Worm (Caenorhabditis elegans): ENCODE measurements around the gene Y48G9A.7.
A peak's percentile ranks its signal among the peaks of the same experiment; 100 is the strongest.

Y48G9A.7 gene

ce11 chrIII:2100842-2101241 is 9.5 kb upstream of the Y48G9A.7 start (continued):
- TF ChIP-seq dmd-9 (GFP tag; IDR thresholded peaks at IDR 0.05): 0 out of 2 replicates have a peak, but pooled peaks have one; percentile 5
- peak; percentile 79 for TF ChIP-seq duxl-1 (tag; optimal IDR thresholded peaks at IDR 0.05; ENCODE audit: poor library complexity)
- TF ChIP-seq vab-7 (GFP tag; IDR thresholded peaks at IDR 0.05): peak; percentile 45
- TF ChIP-seq hlh-11 (tag; optimal IDR thresholded peaks at IDR 0.05): peak; percentile 87
- peak; percentile 90 for TF ChIP-seq hmg-1.1 (GFP tag; IDR thresholded peaks at IDR 0.05)
- peak; percentile 64 for TF ChIP-seq lin-38 (GFP tag; IDR thresholded peaks at IDR 0.05)
- peak; percentile 44 for TF ChIP-seq zfp-2 (tag; optimal IDR thresholded peaks at IDR 0.05)
- TF ChIP-seq ceh-44 (GFP tag; IDR thresholded peaks at IDR 0.05): no peak
- peak; percentile 87 for TF ChIP-seq set-16 (GFP tag; IDR thresholded peaks at IDR 0.05)
- TF ChIP-seq nhr-111 (GFP tag; optimal IDR thresholded peaks at IDR 0.05): no peak
- TF ChIP-seq lin-1 (GFP tag; IDR thresholded peaks at IDR 0.05): 0 out of 2 replicates have a peak, but pooled peaks have one; percentile 41
- TF ChIP-seq dmd-6 (GFP tag; IDR thresholded peaks at IDR 0.05): peak; percentile 56

DNA sequence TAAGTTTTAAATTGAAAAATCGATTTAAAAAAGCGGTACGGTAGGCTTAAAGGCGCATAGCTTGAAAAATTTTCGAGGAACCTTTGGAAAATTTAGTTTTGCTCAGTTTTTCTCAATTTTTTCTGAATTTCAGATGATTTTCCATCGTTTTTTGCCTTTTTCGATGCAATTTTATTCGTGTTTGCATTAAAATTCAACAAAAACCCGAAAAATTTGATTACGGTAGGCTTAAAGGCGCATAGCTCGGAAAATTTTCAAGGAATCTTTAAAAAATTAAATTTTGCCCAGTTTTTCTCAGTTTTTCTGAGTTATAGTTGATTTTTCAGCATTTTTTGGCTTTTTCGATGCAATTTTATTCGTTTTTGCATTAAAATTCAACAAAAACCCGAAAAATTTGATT is 9.0 kb upstream of the Y48G9A.7 start:
- TF ChIP-seq egl-27 (tag; optimal IDR thresholded peaks at IDR 0.05): no peak
- no peak for TF ChIP-seq madf-9 (GFP tag; conservative IDR thresholded peaks at IDR 0.05)
- TF ChIP-seq cey-2 (tag; optimal IDR thresholded peaks at IDR 0.05; ENCODE audit: borderline replicate concordance, insufficient read depth): no peak
- TF ChIP-seq ceh-32 (tag; optimal IDR thresholded peaks at IDR 0.05; ENCODE audit: poor library complexity): no peak
- no peak for TF ChIP-seq ceh-20 (GFP tag; IDR thresholded peaks at IDR 0.05)
- TF ChIP-seq vab-7 (GFP tag; IDR thresholded peaks at IDR 0.05): no peak
- no peak for TF ChIP-seq ces-1 (GFP tag; optimal IDR thresholded peaks at IDR 0.05)
- TF ChIP-seq dmd-6 (GFP tag; IDR thresholded peaks at IDR 0.05): no peak
- TF ChIP-seq daf-19 (GFP tag; conservative IDR thresholded peaks at IDR 0.05): no peak
- TF ChIP-seq daf-12 (tag; optimal IDR thresholded peaks at IDR 0.05): no peak
- no peak for TF ChIP-seq php-3 (GFP tag; IDR thresholded peaks at IDR 0.05)
- TF ChIP-seq nhr-41 (GFP tag; IDR thresholded peaks at IDR 0.05): no peak

- TF ChIP-seq lsy-2 (tag; optimal IDR thresholded peaks at IDR 0.05) (peak in 1 of 2 experiments; percentile 49), F49E8.2 (tag; optimal IDR thresholded peaks at IDR 0.05; ENCODE audit: borderline replicate concordance) (peak; percentile 67), mes-2 (tag; optimal IDR thresholded peaks at IDR 0.05; ENCODE audit: poor library complexity, severe bottlenecking) (peak; percentile 43), unc-130 (GFP tag; optimal IDR thresholded peaks at IDR 0.05) (peak; percentile 30), pha-4 (GFP tag; IDR thresholded peaks at IDR 0.05) (no peak), pha-4 (tag; optimal IDR thresholded peaks at IDR 0.05) (no peak), lin-38 (GFP tag; IDR thresholded peaks at IDR 0.05) (peak; percentile 57)
These were observed 8.4 kb upstream of the Y48G9A.7 start, which contains the start of gene ppk-2 for ce11 chrIII:2101895-2102345. Gene ppk-2, plus strand, starts transcription at chrIII:2102295.

DNA sequence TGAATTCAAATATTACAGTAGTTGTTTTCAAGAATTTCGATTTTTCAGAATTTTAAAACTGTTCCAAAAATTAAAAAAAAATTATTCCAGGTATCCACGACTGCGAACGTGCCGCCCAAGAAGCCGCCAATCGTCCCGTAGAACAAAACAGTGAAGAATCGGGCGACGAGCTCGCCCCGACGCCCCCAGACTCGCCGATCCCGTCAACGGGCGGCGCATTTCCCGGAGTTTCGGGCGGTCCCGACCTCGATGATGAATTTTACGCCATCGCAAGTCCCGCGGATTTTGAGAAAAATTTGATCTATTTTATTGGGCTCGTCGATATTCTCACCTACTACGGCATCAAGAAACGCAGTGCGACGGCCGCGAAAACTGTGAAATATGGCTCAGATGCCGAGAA is 4.4 kb upstream of the Y48G9A.7 start:
- TF ChIP-seq set-16 (GFP tag; IDR thresholded peaks at IDR 0.05) (peak; percentile 79), aha-1 (tag) (peak; percentile 75), D1046.2 (GFP tag; IDR thresholded peaks at IDR 0.05) (0 out of 2 replicates have a peak, but pooled peaks have one; percentile 49), nhr-10 (tag; optimal IDR thresholded peaks at IDR 0.05) (no peak)

DNA sequence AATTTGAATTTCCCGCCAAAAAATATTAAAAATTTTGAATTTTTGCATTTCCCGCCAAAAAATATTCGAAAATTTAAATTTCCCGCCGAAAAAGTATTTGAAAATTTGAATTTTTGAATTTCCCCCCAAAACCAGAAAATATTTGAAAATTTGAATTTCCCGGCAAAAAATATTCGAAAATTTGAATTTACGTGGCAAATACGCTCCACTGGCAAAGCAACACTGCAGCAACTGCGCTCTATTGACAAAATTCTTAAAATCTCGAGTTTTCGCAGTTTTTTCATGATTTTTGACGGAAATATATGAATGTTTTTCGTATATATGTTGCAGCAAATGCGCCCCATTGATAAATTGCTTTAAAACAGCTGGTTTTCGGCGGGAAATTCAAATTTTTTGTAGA is 1.0 kb downstream of the Y48G9A.7 start:
- TF ChIP-seq aha-1 (tag) (no peak), Y48G9A.11 (GFP tag; IDR thresholded peaks at IDR 0.05) (no peak), daf-12 (tag; optimal IDR thresholded peaks at IDR 0.05) (no peak), lin-38 (GFP tag; IDR thresholded peaks at IDR 0.05) (peak; percentile 93), saeg-2 (GFP tag; IDR thresholded peaks at IDR 0.05) (no peak), zip-11 (GFP tag; IDR thresholded peaks at IDR 0.05) (no peak), unc-130 (GFP tag; optimal IDR thresholded peaks at IDR 0.05) (peak; percentile 15)

All from whole organism, L4 larva.